Fruit fly (Drosophila melanogaster) Kc167 (cell line): ENCODE measurements around the gene mmd.

ENCODE experiments used
- Myc ChIP-seq: fragments of >200 bp; optimal IDR thresholded peaks from 2 replicates; lab custom pipeline; 2017; ENCODE audit warnings: missing external identifiers
- Sin3A ChIP-seq: fragments of >200 bp; optimal IDR thresholded peaks from 2 replicates; lab custom pipeline; 2018; ENCODE audit warnings: missing external identifiers
- h ChIP-seq: fragments of >200 bp; optimal IDR thresholded peaks from 3 replicates; lab custom pipeline; 2018; ENCODE audit warnings: missing external identifiers
- insv ChIP-seq: fragments of >200 bp; optimal IDR thresholded peaks from 3 replicates; lab custom pipeline; 2018; ENCODE audit warnings: missing external identifiers
- psq ChIP-seq: fragments of >200 bp; optimal IDR thresholded peaks from 2 replicates; lab custom pipeline; 2017; ENCODE audit warnings: missing external identifiers
- ttk ChIP-seq: sonication (Bioruptor generic); optimal IDR thresholded peaks from 2 replicates; lab custom pipeline; 2017; ENCODE audit warnings: missing external identifiers

mmd gene

DNA sequence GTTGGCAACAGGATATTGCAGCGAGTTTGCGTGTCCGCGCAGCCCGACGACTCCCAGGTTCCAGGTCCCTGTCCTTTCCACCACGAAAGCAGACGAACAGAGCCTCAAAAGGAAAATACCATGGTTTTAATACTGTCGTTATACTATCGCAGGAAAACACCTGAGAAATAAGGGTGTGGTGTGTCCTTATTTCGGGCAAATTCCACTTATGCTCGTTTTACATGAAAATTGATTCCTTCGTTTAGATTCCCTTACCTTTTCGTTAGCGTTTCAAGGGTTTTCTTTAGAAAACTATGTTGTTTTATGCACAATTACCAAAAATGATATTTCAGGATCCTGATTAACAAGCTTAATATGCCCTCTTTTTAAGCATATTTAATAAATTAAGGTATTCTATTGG, 9.9 kb upstream of the mmd start, which contains the start of gene Cep164:
Cep164 (minus strand) TSS at position 101 of the 400 bp plus-strand sequence.
- no peak for TF ChIP-seq Myc (lab: Kevin White, UChicago)
- no peak for TF ChIP-seq psq (lab: Kevin White, UChicago)

DNA sequence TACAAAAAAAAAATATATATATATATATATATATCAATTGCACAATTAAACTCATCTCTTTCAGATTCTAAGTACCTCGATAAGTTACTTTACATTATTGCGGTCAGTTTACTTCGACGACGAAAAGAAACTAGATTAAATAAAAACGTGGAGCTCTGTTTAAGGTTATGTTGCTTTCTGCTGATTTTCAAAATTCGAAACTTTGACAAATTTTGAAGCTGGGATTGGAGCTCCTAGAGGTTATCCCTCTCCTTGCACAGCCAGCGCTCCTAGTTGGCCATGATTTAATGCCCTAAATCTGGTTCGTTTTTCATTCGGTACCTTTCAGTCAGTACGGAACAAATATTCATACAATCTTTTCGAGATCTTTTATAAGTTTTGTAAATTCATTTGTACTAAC, 3.6 kb upstream of the mmd start, which contains the start of gene CG42766:
CG42766 (plus strand) TSS at position 301 of the 400 bp plus-strand sequence.
- no peak for TF ChIP-seq Sin3A
- TF ChIP-seq Myc (lab: Kevin White, UChicago): no peak
- no peak for TF ChIP-seq insv
- no peak for TF ChIP-seq psq (lab: Kevin White, UChicago)
- no peak for TF ChIP-seq ttk
- no peak for TF ChIP-seq h (lab: Kevin White, UChicago)

DNA sequence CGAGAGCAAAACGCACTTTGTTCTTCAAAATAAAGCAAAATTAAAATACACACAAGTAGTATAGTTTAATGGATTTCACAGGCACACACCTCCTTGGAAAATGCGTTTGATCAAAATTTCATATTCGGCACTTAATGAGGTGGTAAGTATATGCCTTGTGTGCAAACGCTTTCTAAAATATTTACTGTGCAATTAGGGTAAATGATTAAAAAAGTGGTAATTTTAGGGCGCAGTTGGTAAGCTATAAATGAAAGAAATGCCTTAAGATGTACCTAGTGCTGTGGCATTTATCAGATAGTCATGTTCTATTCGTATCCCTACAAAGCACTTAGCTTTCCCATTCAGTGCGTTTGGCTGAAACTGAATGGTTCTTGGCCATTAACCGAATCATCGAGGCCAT, 1.2 kb upstream of the mmd start, which contains the start of gene Or13a:
Or13a (plus strand) TSS at position 301 of the 400 bp plus-strand sequence.
- TF ChIP-seq Myc (lab: Kevin White, UChicago): no peak
- TF ChIP-seq psq (lab: Kevin White, UChicago): no peak
- TF ChIP-seq h (lab: Kevin White, UChicago): no peak
- TF ChIP-seq insv: no peak
- TF ChIP-seq ttk: no peak
- no peak for TF ChIP-seq Sin3A

DNA sequence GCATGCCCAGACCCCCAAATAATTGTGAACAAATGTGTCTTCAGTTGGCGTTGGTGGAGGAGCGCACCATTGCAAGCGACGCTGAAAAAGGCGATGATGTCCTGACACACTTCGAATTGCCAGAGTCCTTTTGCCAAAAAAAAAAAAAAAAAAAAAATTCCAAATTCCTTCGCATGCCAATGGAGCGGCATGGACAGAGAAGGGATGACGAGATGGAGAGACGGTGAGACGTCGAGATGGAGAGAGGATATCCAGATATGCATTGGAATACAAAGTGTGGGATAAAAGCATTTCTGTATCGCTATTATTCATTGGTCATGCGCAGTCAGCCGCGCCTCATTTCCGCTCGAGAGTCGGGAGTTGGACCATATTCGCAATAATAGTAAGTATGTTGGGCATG, 1.4 kb downstream of the mmd start:
- TF ChIP-seq insv (no peak), ttk (no peak), Myc (lab: Kevin White, UChicago) (no peak), h (lab: Kevin White, UChicago) (no peak), psq (lab: Kevin White, UChicago) (no peak), Sin3A (no peak)

DNA sequence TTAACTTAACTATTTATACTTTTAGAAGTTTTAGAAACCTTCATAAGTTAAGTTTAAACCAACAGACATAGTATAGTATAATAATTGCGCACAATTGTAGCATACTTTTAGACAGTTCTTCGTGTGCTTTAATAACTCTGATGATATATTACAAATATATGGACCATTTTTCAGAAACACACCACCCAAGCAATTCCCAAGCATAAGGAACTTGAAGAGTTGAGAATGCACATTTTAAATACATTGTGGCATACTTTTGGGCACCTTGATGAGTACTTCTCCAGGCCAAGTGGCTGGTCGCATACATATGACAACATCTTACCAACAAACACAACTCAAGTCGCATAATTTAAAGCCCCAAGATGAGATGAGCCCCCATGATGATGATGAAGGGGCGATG, 3.4 kb downstream of the mmd start:
- TF ChIP-seq insv: no peak
- TF ChIP-seq h (lab: Kevin White, UChicago): no peak
- no peak for TF ChIP-seq Myc (lab: Kevin White, UChicago)
- TF ChIP-seq Sin3A: no peak
- no peak for TF ChIP-seq ttk

DNA sequence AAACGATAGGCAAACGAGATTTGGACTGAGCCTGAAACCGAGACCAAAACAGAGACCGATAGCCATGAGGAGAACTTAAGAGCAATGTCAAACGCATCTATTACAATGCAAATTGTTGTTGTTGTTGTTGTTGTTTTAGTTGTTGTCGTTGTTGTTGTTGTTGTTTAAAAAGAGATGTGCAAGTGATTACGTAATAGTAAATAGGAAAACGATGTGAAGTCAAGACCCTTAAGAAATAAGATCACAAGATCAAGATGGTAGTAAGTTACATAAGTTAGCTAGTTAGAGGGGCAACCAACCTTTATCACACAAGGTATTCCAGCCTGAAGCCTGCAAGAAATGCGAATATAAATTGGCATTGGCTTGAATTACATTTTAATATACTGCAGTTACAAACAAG, 22.9 kb downstream of the mmd start:
- no peak for TF ChIP-seq insv
- TF ChIP-seq Sin3A: no peak
- no peak for TF ChIP-seq h (lab: Kevin White, UChicago)
- no peak for TF ChIP-seq ttk
- TF ChIP-seq psq (lab: Kevin White, UChicago): no peak
- no peak for TF ChIP-seq Myc (lab: Kevin White, UChicago)

DNA sequence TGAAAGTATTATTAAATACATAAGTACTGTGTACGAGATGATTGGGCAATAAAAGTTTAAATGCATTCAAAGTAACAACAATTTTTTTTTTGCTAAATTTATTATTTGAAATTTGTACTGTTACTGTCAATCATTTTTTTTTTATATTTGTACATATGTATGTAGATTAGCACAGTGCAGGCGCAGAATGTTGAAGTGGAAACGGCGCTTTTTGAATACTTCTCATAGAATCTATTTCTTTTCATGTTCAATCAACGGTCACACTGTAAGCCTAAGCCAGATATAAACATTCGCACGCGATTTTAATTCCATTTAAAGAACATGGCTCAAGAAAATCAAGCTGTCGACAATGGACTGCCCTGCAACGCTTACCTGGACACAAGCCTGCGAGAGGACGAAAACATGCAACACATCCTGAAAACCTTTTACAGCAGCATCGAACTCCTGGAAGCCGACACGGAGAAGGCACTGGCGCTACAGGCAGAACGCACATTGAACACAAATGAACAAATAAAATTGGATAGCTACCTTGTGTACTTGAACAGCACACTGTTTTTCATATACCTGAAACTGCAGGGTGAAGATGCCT, 28.1 kb downstream of the mmd start, which contains the start of gene Rrp47:
Rrp47 (plus strand) TSS at position 163 of the 589 bp plus-strand sequence.
- TF ChIP-seq h (lab: Kevin White, UChicago) (no peak), insv (no peak), Sin3A (no peak), ttk (no peak), Myc (lab: Kevin White, UChicago) (no peak), psq (lab: Kevin White, UChicago) (no peak)

DNA sequence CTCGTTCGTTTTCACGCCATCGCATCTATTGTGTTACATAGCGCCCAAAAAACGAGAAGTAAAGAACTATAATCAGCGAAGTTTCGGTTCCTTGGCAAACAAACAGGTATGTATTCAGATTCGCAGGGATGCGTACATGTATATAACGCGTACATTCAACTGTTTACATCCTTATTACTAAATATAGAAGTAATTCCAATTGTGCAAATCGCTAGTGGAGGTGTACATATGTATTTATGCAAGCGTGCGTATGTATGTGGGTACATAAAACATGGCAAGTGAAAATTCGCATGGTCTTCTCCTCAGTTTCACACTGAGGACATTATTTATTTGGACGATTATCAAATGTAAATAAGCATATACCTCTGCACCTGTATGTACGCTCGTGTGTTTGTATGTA, 31.4 kb downstream of the mmd start:
- TF ChIP-seq Sin3A: no peak

DNA sequence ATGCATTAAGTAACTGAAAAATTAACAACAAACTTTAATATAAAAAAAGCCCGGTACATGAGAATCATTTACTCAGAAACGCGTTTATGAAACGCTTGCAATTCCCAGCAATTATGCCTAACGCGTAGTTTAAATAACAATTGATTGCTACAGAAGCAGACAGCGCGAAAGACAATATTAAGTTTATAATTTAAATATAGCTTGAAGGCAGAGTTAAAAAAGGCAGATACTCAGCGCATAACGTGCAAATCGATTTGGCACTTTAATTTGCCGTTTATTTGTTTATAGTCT, 32.1 kb downstream of the mmd start, which contains the start of gene CG8924:
CG8924 (plus strand) TSS at position 122 of the 291 bp plus-strand sequence.
- TF ChIP-seq ttk (no peak), psq (lab: Kevin White, UChicago) (no peak), insv (no peak), h (lab: Kevin White, UChicago) (no peak), Sin3A (no peak), Myc (lab: Kevin White, UChicago) (no peak)

DNA sequence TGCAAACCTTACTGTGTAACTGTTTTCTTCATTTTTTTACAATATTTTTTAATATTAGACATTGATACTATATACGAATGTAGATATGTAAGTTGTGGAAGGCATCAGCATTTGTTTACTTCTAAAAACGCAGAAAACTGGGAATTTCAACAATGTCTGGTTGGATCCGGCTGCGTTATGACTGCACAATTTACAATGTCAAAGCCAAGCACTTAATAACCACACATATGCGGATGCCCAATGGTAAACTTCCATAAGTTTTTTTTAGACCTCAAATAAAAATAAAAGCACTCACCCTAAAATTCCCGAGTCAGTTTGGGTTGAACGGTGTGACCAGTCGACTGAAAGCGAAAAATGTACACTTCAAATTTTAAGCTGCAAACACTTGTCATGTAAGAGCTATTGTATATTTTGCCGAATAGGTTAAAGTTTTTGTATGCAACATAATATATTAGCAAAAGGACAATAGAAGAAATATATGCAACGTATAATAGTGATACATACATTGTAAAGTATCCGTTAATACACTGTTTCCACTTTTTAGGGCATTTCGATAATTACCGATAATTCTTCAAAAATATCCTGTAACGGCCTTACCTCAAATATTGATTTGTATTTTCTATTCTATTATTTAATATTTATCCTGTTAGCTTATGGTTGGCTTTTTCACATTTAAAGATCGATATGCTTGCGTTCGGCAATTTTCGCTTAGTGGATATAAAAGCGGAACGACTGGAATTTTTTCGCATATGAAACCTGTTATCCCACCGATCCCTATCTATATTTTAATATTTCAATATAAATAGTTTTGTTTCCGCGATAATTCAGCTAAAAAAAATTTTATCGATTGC, 32.6 kb downstream of the mmd start, which contains the start of gene Stim:
Stim (minus strand) TSS at position 347 of the 851 bp plus-strand sequence.
- no peak for TF ChIP-seq insv
- no peak for TF ChIP-seq ttk
- no peak for TF ChIP-seq Myc (lab: Kevin White, UChicago)
- TF ChIP-seq h (lab: Kevin White, UChicago): no peak
- TF ChIP-seq psq (lab: Kevin White, UChicago): no peak
- no peak for TF ChIP-seq Sin3A

DNA sequence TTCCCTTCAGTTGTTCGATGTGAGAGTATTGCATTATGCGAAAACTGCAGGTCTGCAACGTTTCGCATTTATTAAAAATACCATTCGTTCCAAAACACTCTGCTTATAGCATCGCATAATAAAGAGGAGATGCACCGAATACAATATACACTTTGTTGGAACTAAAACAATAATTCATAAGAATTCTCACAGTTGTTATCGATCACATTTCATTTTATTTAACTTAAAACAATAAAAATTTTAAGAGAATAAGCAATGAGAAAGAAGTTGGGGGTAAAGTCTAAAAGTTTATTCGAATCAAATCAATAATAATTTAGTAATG, 38.8 kb downstream of the mmd start:
- TF ChIP-seq Sin3A (no peak), h (lab: Kevin White, UChicago) (no peak)

DNA sequence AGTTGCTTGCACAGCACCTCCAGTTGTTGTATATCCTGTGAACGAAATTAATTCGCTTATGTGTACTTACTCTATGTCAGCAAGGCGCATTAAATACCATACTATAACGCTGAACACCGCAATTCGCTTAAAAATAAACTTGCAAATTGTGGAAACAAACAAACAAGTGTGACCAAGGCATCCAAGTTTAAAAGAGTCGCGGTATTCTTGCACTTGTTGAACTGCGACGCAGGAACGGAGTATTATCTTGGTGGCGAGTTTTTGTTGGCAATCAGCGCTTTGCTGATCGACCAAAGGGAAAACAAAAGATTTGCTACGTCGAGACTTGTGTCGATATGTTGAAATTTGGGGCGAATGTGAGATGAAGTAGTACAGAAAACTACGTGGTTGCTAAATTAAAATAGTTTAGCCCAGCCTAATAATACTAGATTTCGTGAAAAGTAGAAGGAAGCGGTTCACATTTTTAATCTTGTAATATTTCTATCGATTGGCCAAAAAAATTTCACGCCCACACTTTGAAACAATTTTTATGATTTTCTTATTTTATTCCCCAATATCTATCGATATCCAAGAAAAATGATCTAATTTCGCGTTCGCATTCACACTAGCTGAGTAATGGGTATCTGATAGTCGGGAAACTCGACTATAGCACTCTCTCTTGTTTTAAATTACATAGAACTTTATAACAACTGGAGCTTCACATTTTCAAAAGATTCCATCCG, 39.3 kb downstream of the mmd start, which contains the start of gene Ranbp16:
Ranbp16 (minus strand) TSS at position 364 of the 722 bp plus-strand sequence.
- no peak for TF ChIP-seq Sin3A
- TF ChIP-seq psq (lab: Kevin White, UChicago): no peak
- TF ChIP-seq Myc (lab: Kevin White, UChicago): no peak
- no peak for TF ChIP-seq h (lab: Kevin White, UChicago)

DNA sequence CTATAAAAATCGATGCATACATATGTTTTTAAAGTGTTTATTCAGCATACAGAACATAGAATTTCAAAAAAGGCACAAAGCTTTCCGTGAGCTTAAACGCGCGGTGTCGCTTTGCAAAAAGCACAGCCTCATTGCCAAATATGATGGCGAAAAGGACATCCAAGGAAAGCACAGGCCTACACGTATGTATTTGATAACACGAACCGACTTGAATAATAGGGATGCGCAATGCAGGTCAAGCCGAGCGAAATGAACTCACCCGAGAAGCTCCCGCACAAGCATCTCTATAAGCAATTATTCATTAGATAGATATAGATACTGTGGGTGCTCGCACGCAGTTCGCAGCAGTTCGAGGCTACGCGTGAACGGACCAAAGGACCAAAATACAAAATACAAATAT, 48.2 kb downstream of the mmd start, which contains the start of gene Lcch3:
Lcch3 (plus strand) TSS at position 301 of the 400 bp plus-strand sequence.
- TF ChIP-seq Myc (lab: Kevin White, UChicago) (no peak), insv (no peak), Sin3A (no peak), psq (lab: Kevin White, UChicago) (no peak), h (lab: Kevin White, UChicago) (no peak), ttk (no peak)
